Fruit fly (Drosophila melanogaster) whole organism, pupa: ENCODE data around the gene Golgin104.

Experiments
- CG10348 ChIP-seq: fragments of 200-800 bp; sonication (Bioruptor generic); IDR thresholded peaks from 2 replicates; pipeline ENCODE4 v1.3.6; 2022; ENCODE audit warnings: missing biosample characterization, missing genetic modification characterization
- CG12605 ChIP-seq: fragments of 200-800 bp; sonication (Bioruptor generic); IDR thresholded peaks from 2 replicates; pipeline ENCODE4 v1.3.6; 2022; ENCODE audit warnings: missing biosample characterization, missing genetic modification characterization
- CG13204 ChIP-seq: fragments of 200-800 bp; sonication (Bioruptor generic); optimal IDR thresholded peaks from 2 replicates; lab custom pipeline; 2018; ENCODE audit warnings: missing biosample characterization, mild to moderate bottlenecking, missing genetic modification characterization, moderate library complexity
- CG14655 ChIP-seq: fragments of 200-800 bp; sonication (Bioruptor generic); optimal IDR thresholded peaks from 3 replicates; lab custom pipeline; 2017; ENCODE audit warnings: mild to moderate bottlenecking, missing biosample characterization, missing genetic modification reagents, missing genetic modification characterization
- CG15710 ChIP-seq: fragments of 200-800 bp; sonication (Bioruptor generic); optimal IDR thresholded peaks from 2 replicates; lab custom pipeline; 2018; ENCODE audit warnings: missing biosample characterization, mild to moderate bottlenecking, missing genetic modification characterization, moderate library complexity
- CG17806 ChIP-seq: fragments of 200-800 bp; sonication (Bioruptor generic); optimal IDR thresholded peaks from 2 replicates; lab custom pipeline; 2018; ENCODE audit warnings: missing biosample characterization, mild to moderate bottlenecking, missing genetic modification characterization, moderate library complexity
- CG32121 ChIP-seq: fragments of 200-800 bp; sonication (Bioruptor generic); IDR thresholded peaks from 2 replicates; pipeline ENCODE4 v1.3.6; 2022; ENCODE audit warnings: missing biosample characterization, missing genetic modification characterization
- CG34367 ChIP-seq: fragments of 200-800 bp; sonication (Bioruptor generic); optimal IDR thresholded peaks from 2 replicates; lab custom pipeline; 2018; ENCODE audit warnings: missing biosample characterization, mild to moderate bottlenecking, missing genetic modification characterization
- CG4496 ChIP-seq: fragments of 200-800 bp; sonication (Bioruptor generic); IDR thresholded peaks from 3 replicates; pipeline ENCODE4 v1.3.6; 2022; ENCODE audit warnings: missing biosample characterization, missing genetic modification characterization
- CG8159 ChIP-seq: fragments of 200-800 bp; sonication (Bioruptor generic); optimal IDR thresholded peaks from 3 replicates; lab custom pipeline; 2018; ENCODE audit warnings: missing biosample characterization, mild to moderate bottlenecking, missing genetic modification characterization, moderate library complexity
- CG8301 ChIP-seq: fragments of 200-800 bp; sonication (Bioruptor generic); optimal IDR thresholded peaks from 2 replicates; lab custom pipeline; 2018; ENCODE audit warnings: missing biosample characterization, mild to moderate bottlenecking, missing genetic modification characterization
- CG9948 ChIP-seq: fragments of 200-800 bp; sonication (Bioruptor generic); optimal IDR thresholded peaks from 2 replicates; lab custom pipeline; 2018; ENCODE audit warnings: missing biosample characterization, mild to moderate bottlenecking, missing genetic modification characterization, moderate library complexity
- D1 ChIP-seq: fragments of 200-800 bp; sonication (Bioruptor generic); optimal IDR thresholded peaks from 2 replicates; lab custom pipeline; 2018; ENCODE audit warnings: missing biosample characterization, mild to moderate bottlenecking, missing genetic modification characterization, moderate library complexity
- EcR ChIP-seq: fragments of 200-800 bp; sonication (Bioruptor generic); optimal IDR thresholded peaks from 3 replicates; lab custom pipeline; 2019; ENCODE audit warnings: missing biosample characterization, missing genetic modification characterization, mild to moderate bottlenecking, moderate library complexity, missing genetic modification reagents
- Ets98B ChIP-seq: fragments of 200-800 bp; sonication (Bioruptor generic); IDR thresholded peaks from 2 replicates; pipeline ENCODE4 v1.3.6; 2022; ENCODE audit warnings: missing biosample characterization, missing genetic modification characterization
- Pif1A ChIP-seq: fragments of 200-800 bp; sonication (Bioruptor generic); optimal IDR thresholded peaks from 3 replicates; lab custom pipeline; 2016; ENCODE audit warnings: missing biosample characterization, missing genetic modification characterization
- Pif1B ChIP-seq: fragments of 200-800 bp; sonication (Bioruptor generic); optimal IDR thresholded peaks from 3 replicates; lab custom pipeline; 2016; ENCODE audit warnings: missing biosample characterization, missing genetic modification characterization
- Snoo ChIP-seq: fragments of 200-800 bp; sonication (Bioruptor generic); optimal IDR thresholded peaks from 3 replicates; lab custom pipeline; 2017; ENCODE audit warnings: missing biosample characterization, mild to moderate bottlenecking, missing genetic modification characterization, inconsistent platforms
- fd96Ca ChIP-seq: fragments of 200-800 bp; sonication (Bioruptor generic); IDR thresholded peaks from 3 replicates; pipeline ENCODE4 v1.3.6; 2022; ENCODE audit warnings: missing biosample characterization, missing genetic modification characterization
- gl ChIP-seq: fragments of 200-800 bp; sonication (Bioruptor generic); optimal IDR thresholded peaks from 2 replicates; lab custom pipeline; 2018; ENCODE audit warnings: missing biosample characterization, mild to moderate bottlenecking, missing genetic modification characterization
- rn ChIP-seq: fragments of 200-800 bp; sonication (Bioruptor generic); IDR thresholded peaks from 2 replicates; pipeline ENCODE4 v1.3.6; 2022; ENCODE audit warnings: missing biosample characterization, missing genetic modification characterization

Golgin104 gene

dm6 chr3L:16351770-16352429, at the start of gene Golgin104, which contains the start of gene Tcs3:
Gene Golgin104 (minus strand): TSS chr3L:16351951.
Gene Tcs3 (plus strand): TSS chr3L:16351991.
- TF ChIP-seq CG32121 (GFP tag; lab: Robert Waterston, UW) = no peak
- no peak for TF ChIP-seq CG15710 (tag; lab: Kevin White, UChicago)
- no peak for TF ChIP-seq CG17806 (tag; lab: Kevin White, UChicago)
- TF ChIP-seq CG34367 = no peak

dm6 chr3L:16400175-16400574, 48.4 kb upstream of the Golgin104 start, which contains the start of gene CG44836:
Gene CG44836 (minus strand): TSS chr3L:16400275.
- TF ChIP-seq gl (tag; lab: Kevin White, UChicago) = no peak
- no peak for TF ChIP-seq CG17806 (tag; lab: Kevin White, UChicago)
- TF ChIP-seq fd96Ca (GFP tag; lab: Robert Waterston, UW) = no peak
- TF ChIP-seq Pif1B (GFP tag; lab: Kevin White, UChicago) = no peak
- no peak for TF ChIP-seq CG4496 (GFP tag; lab: Robert Waterston, UW)
- no peak for TF ChIP-seq CG32121 (GFP tag; lab: Robert Waterston, UW)
- no peak for TF ChIP-seq CG12605 (GFP tag; lab: Robert Waterston, UW)
- no peak for TF ChIP-seq CG13204 (GFP tag; lab: Kevin White, UChicago)
- no peak for TF ChIP-seq CG34367
- TF ChIP-seq Snoo (tag; lab: Kevin White, UChicago) = no peak
- no peak for TF ChIP-seq rn (GFP tag; lab: Robert Waterston, UW)
- no peak for TF ChIP-seq CG8159
- no peak for TF ChIP-seq Ets98B (GFP tag; lab: Robert Waterston, UW)
- no peak for TF ChIP-seq D1 (tag; lab: Kevin White, UChicago)
- TF ChIP-seq CG15710 (tag; lab: Kevin White, UChicago) = no peak

- TF ChIP-seq CG15710 (tag; lab: Kevin White, UChicago) = no peak
- no peak for TF ChIP-seq Ets98B (GFP tag; lab: Robert Waterston, UW)
- TF ChIP-seq CG34367 = no peak
- no peak for TF ChIP-seq rn (GFP tag; lab: Robert Waterston, UW)
- TF ChIP-seq CG10348 (GFP tag; lab: Robert Waterston, UW) = no peak
- no peak for TF ChIP-seq CG13204 (GFP tag; lab: Kevin White, UChicago)
- no peak for TF ChIP-seq fd96Ca (GFP tag; lab: Robert Waterston, UW)
- TF ChIP-seq Snoo (tag; lab: Kevin White, UChicago) = no peak
- no peak for TF ChIP-seq CG8159
- TF ChIP-seq CG17806 (tag; lab: Kevin White, UChicago) = no peak
- no peak for TF ChIP-seq Pif1A (GFP tag; lab: Kevin White, UChicago)
- TF ChIP-seq EcR (GFP tag; lab: Kevin White, UChicago) = no peak
- no peak for TF ChIP-seq CG32121 (GFP tag; lab: Robert Waterston, UW)
- no peak for TF ChIP-seq CG12605 (GFP tag; lab: Robert Waterston, UW)
- TF ChIP-seq CG8301 (tag; lab: Kevin White, UChicago) = no peak
- TF ChIP-seq CG4496 (GFP tag; lab: Robert Waterston, UW) = no peak
These were observed 42.8 kb upstream of the Golgin104 start, which contains the start of gene Gagr for dm6 chr3L:16394506-16394905. Gene Gagr (plus strand): TSS chr3L:16394586.

dm6 chr3L:16393700-16394099, 41.9 kb upstream of the Golgin104 start:
- no peak for TF ChIP-seq CG14655
- TF ChIP-seq Pif1A (GFP tag; lab: Kevin White, UChicago) = no peak
- TF ChIP-seq CG12605 (GFP tag; lab: Robert Waterston, UW) = no peak
- no peak for TF ChIP-seq CG32121 (GFP tag; lab: Robert Waterston, UW)
- no peak for TF ChIP-seq gl (tag; lab: Kevin White, UChicago)
- TF ChIP-seq Pif1B (GFP tag; lab: Kevin White, UChicago) = no peak
- no peak for TF ChIP-seq rn (GFP tag; lab: Robert Waterston, UW)
- no peak for TF ChIP-seq CG4496 (GFP tag; lab: Robert Waterston, UW)
- no peak for TF ChIP-seq EcR (GFP tag; lab: Kevin White, UChicago)
- no peak for TF ChIP-seq Ets98B (GFP tag; lab: Robert Waterston, UW)
- TF ChIP-seq Snoo (tag; lab: Kevin White, UChicago) = no peak
- no peak for TF ChIP-seq CG15710 (tag; lab: Kevin White, UChicago)
- TF ChIP-seq CG8159 = no peak
- TF ChIP-seq, all 21 proteins: peak for 0

DNA sequence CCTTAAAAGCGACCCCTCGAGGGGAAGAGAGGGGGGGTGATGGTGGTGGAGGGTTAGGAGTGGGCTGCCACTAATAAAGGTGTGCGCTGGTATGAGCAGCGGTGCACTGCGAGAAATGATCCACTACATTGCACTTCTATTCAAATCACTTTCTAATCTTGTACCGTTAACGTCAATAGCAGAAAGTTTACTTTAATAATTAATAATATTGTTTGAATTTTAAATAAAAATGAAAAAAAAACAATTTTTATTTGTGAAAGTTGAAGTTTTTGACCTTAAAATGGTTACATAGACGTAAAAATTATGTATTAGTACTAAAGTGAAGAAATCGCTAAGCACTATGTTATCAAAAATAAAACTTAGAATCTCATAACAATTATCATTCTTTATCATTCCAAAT, 41.1 kb upstream of the Golgin104 start:
- no peak for TF ChIP-seq Snoo (tag; lab: Kevin White, UChicago)
- peak; percentile 34 for TF ChIP-seq CG9948 (tag; lab: Kevin White, UChicago)
- no peak for TF ChIP-seq Pif1A (GFP tag; lab: Kevin White, UChicago)
- peak; percentile 6 for TF ChIP-seq CG17806 (tag; lab: Kevin White, UChicago)
- no peak for TF ChIP-seq CG8301 (tag; lab: Kevin White, UChicago)
- no peak for TF ChIP-seq D1 (tag; lab: Kevin White, UChicago)
- no peak for TF ChIP-seq CG12605 (GFP tag; lab: Robert Waterston, UW)
- TF ChIP-seq CG4496 (GFP tag; lab: Robert Waterston, UW) = no peak
- TF ChIP-seq CG32121 (GFP tag; lab: Robert Waterston, UW) = no peak
- no peak; the same call in 2 of the 3 replicates for TF ChIP-seq fd96Ca (GFP tag; lab: Robert Waterston, UW)
- TF ChIP-seq CG8159 = peak; percentile 9
- peak; percentile 55 for TF ChIP-seq CG14655
- TF ChIP-seq CG15710 (tag; lab: Kevin White, UChicago) = peak; percentile 9
- TF ChIP-seq rn (GFP tag; lab: Robert Waterston, UW) = no peak
